Fruit fly (Drosophila melanogaster) whole organism, larva: ENCODE data around the gene JhI-21.

ENCODE experiments used
- noc ChIP-seq: fragments of 200-800 bp; sonication (Bioruptor generic); optimal IDR thresholded peaks from 3 replicates; lab custom pipeline; 2019; ENCODE audit warnings: missing biosample characterization, mild to moderate bottlenecking, missing genetic modification characterization, moderate library complexity

Gene JhI-21

dm6 chr2L:12033890-12034289 lies 22.0 kb downstream of the JhI-21 start, which contains the start of gene CG18788:
TSS of gene CG18788 (plus strand) at chr2L:12034190.
- TF ChIP-seq noc (tag; lab: Kevin White, UChicago) = no peak

dm6 chr2L:12030552-12031131 lies 25.2 kb downstream of the JhI-21 start:
- TF ChIP-seq noc (tag; lab: Kevin White, UChicago) = peak; percentile 79

- peak; percentile 89 for TF ChIP-seq noc (tag; lab: Kevin White, UChicago)
Measured at dm6 chr2L:12029594-12030197, 26.1 kb downstream of the JhI-21 start.

- TF ChIP-seq noc (tag; lab: Kevin White, UChicago) = no peak
Measured at dm6 chr2L:12028808-12029207, 27.0 kb downstream of the JhI-21 start.

dm6 chr2L:12028102-12028501 lies 27.7 kb downstream of the JhI-21 start:
- TF ChIP-seq noc (tag; lab: Kevin White, UChicago) = no peak

dm6 chr2L:12027435-12027834 lies 28.4 kb downstream of the JhI-21 start, which contains the start of gene dmGlut:
TSS of gene dmGlut (plus strand) at chr2L:12027438.
- TF ChIP-seq noc (tag; lab: Kevin White, UChicago) = no peak

dm6 chr2L:12026458-12027431 lies 29.1 kb downstream of the JhI-21 start:
- peak; percentile 51 for TF ChIP-seq noc (tag; lab: Kevin White, UChicago)

- TF ChIP-seq noc (tag; lab: Kevin White, UChicago) = no peak
Measured at dm6 chr2L:12025505-12025904, 30.3 kb downstream of the JhI-21 start.

dm6 chr2L:12024104-12024503 lies 31.7 kb downstream of the JhI-21 start:
- no peak for TF ChIP-seq noc (tag; lab: Kevin White, UChicago)

dm6 chr2L:12021193-12021592 lies 34.6 kb downstream of the JhI-21 start:
- no peak for TF ChIP-seq noc (tag; lab: Kevin White, UChicago)

dm6 chr2L:12020735-12021134 lies 35.1 kb downstream of the JhI-21 start, which contains the start of gene Wdr81:
TSS of gene Wdr81 (minus strand) at chr2L:12020960.
- no peak for TF ChIP-seq noc (tag; lab: Kevin White, UChicago)

- no peak for TF ChIP-seq noc (tag; lab: Kevin White, UChicago)
Measured at dm6 chr2L:12013741-12014393, 42.0 kb downstream of the JhI-21 start.

- no peak for TF ChIP-seq noc (tag; lab: Kevin White, UChicago)
Measured at dm6 chr2L:12013243-12013642, 42.6 kb downstream of the JhI-21 start.

dm6 chr2L:12011682-12012655 lies 43.9 kb downstream of the JhI-21 start:
- peak; percentile 95 for TF ChIP-seq noc (tag; lab: Kevin White, UChicago)
